Fruit fly (Drosophila melanogaster) whole organism, embryonic: ENCODE results near the gene nudE.

Source experiments
- ATbp ChIP-seq: fragments of 200-800 bp; sonication (Bioruptor generic); optimal IDR thresholded peaks from 2 replicates; lab custom pipeline; 2017; ENCODE audit warnings: missing biosample characterization, mild to moderate bottlenecking, missing genetic modification characterization, missing genetic modification reagents
- B-H2 ChIP-seq: fragments of 200-800 bp; sonication (Bioruptor generic); optimal IDR thresholded peaks from 2 replicates; lab custom pipeline; 2018; ENCODE audit warnings: missing biosample characterization, mild to moderate bottlenecking, missing genetic modification characterization
- BEAF-32 ChIP-seq: fragments of 200-800 bp; sonication (Bioruptor generic); optimal IDR thresholded peaks from 3 replicates; lab custom pipeline; 2017; ENCODE audit warnings: missing biosample characterization, missing genetic modification characterization, mild to moderate bottlenecking, moderate library complexity, missing genetic modification reagents
- C15 ChIP-seq: fragments of 200-800 bp; sonication (Bioruptor generic); IDR thresholded peaks from 3 replicates; pipeline ENCODE4 v1.3.6; 2022; ENCODE audit warnings: missing biosample characterization, missing genetic modification characterization
- CG10267 ChIP-seq: fragments of 200-800 bp; sonication (Bioruptor generic); optimal IDR thresholded peaks from 2 replicates; lab custom pipeline; 2018; ENCODE audit warnings: missing biosample characterization, mild to moderate bottlenecking, missing genetic modification characterization, moderate library complexity
- CG11247 ChIP-seq: fragments of 200-800 bp; sonication (Bioruptor generic); IDR thresholded peaks from 2 replicates; pipeline ENCODE4 v1.3.6; 2022; ENCODE audit warnings: missing biosample characterization, missing genetic modification characterization
- CG12155 ChIP-seq: fragments of 200-800 bp; sonication (Bioruptor generic); optimal IDR thresholded peaks from 3 replicates; lab custom pipeline; 2016; ENCODE audit warnings: missing biosample characterization, missing genetic modification characterization
- CG15514 ChIP-seq: fragments of 200-800 bp; sonication (Bioruptor generic); optimal IDR thresholded peaks from 3 replicates; lab custom pipeline; 2017; ENCODE audit warnings: missing biosample characterization, missing genetic modification characterization, mild to moderate bottlenecking, moderate library complexity, missing genetic modification reagents
- CG1647 ChIP-seq: fragments of 200-800 bp; sonication (Bioruptor generic); optimal IDR thresholded peaks from 3 replicates; lab custom pipeline; 2016; ENCODE audit warnings: missing biosample characterization, missing genetic modification characterization
- CG16863 ChIP-seq: fragments of 200-800 bp; sonication (Bioruptor generic); optimal IDR thresholded peaks from 3 replicates; lab custom pipeline; 2016; ENCODE audit warnings: missing biosample characterization, missing genetic modification characterization
- CG17186 ChIP-seq: fragments of 200-800 bp; sonication (Bioruptor generic); optimal IDR thresholded peaks from 3 replicates; lab custom pipeline; 2017; ENCODE audit warnings: missing biosample characterization, missing genetic modification reagents, missing genetic modification characterization
- CG17829 ChIP-seq: fragments of 200-800 bp; optimal IDR thresholded peaks from 2 replicates; lab custom pipeline; 2019; ENCODE audit warnings: missing biosample characterization, mild to moderate bottlenecking, missing genetic modification characterization, moderate library complexity
- CG4424 ChIP-seq: fragments of 200-800 bp; sonication (Bioruptor generic); optimal IDR thresholded peaks from 3 replicates; lab custom pipeline; 2016; ENCODE audit warnings: missing biosample characterization, missing genetic modification characterization
- CG8290 ChIP-seq, 3 experiments: fragments of 200-800 bp; sonication (Bioruptor generic); optimal IDR thresholded peaks; 2 replicates each; lab custom pipeline; 2016 to 2019; ENCODE audit warnings: missing biosample characterization in 3 of 3, missing genetic modification characterization in 3 of 3, mild to moderate bottlenecking in 2 of 3, moderate library complexity in 1 of 3
- CG8924 ChIP-seq: fragments of 200-800 bp; optimal IDR thresholded peaks from 3 replicates; lab custom pipeline; 2019; ENCODE audit warnings: missing biosample characterization, mild to moderate bottlenecking, missing genetic modification characterization, moderate library complexity
- CG9797 ChIP-seq: fragments of 200-800 bp; sonication (Bioruptor generic); optimal IDR thresholded peaks from 3 replicates; lab custom pipeline; 2018; ENCODE audit warnings: missing biosample characterization, mild to moderate bottlenecking, missing genetic modification characterization
- GATAe ChIP-seq: fragments of 200-800 bp; sonication (Bioruptor generic); conservative IDR thresholded peaks from 2 replicates; pipeline ENCODE4 v1.3.6; 2022; ENCODE audit warnings: missing biosample characterization, missing genetic modification characterization
- HLH4C ChIP-seq: fragments of 200-800 bp; sonication (Bioruptor generic); IDR thresholded peaks from 3 replicates; pipeline ENCODE4 v1.3.6; 2022; ENCODE audit warnings: missing biosample characterization, missing genetic modification characterization; ENCODE audit not compliant: partially characterized antibody
- Hr3 ChIP-seq: fragments of 200-800 bp; sonication (Bioruptor generic); optimal IDR thresholded peaks from 3 replicates; lab custom pipeline; 2016; ENCODE audit warnings: missing biosample characterization, missing genetic modification characterization
- Max ChIP-seq: fragments of 200-800 bp; sonication (Bioruptor generic); optimal IDR thresholded peaks from 2 replicates; lab custom pipeline; 2016; ENCODE audit warnings: missing biosample characterization, mild to moderate bottlenecking, missing genetic modification characterization
- Pdp1 ChIP-seq, 2 experiments: fragments of 200-800 bp; sonication (Bioruptor generic); optimal IDR thresholded peaks; 3 replicates each; lab custom pipeline; 2016; ENCODE audit warnings: missing biosample characterization in 2 of 2, missing genetic modification characterization in 2 of 2, mild to moderate bottlenecking in 1 of 2, moderate library complexity in 1 of 2
- Sry-δ ChIP-seq: fragments of 200-800 bp; sonication (Bioruptor generic); optimal IDR thresholded peaks from 2 replicates; lab custom pipeline; 2016; ENCODE audit warnings: missing biosample characterization, missing genetic modification characterization
- Tbp ChIP-seq: fragments of >200 bp; optimal IDR thresholded peaks from 2 replicates; lab custom pipeline; 2018; ENCODE audit warnings: missing biosample characterization, missing genetic modification characterization
- YL-1 ChIP-seq: fragments of 200-800 bp; sonication (Bioruptor generic); optimal IDR thresholded peaks from 3 replicates; lab custom pipeline; 2017; ENCODE audit warnings: missing biosample characterization, mild to moderate bottlenecking, missing genetic modification characterization
- bbx ChIP-seq: fragments of 200-800 bp; sonication (Bioruptor generic); IDR thresholded peaks from 2 replicates; pipeline ENCODE4 v1.3.6; 2022; ENCODE audit warnings: missing biosample characterization, missing genetic modification characterization; ENCODE audit not compliant: partially characterized antibody
- bigmax ChIP-seq: fragments of 200-800 bp; sonication (Bioruptor generic); optimal IDR thresholded peaks from 2 replicates; lab custom pipeline; 2018; ENCODE audit warnings: missing biosample characterization, mild to moderate bottlenecking, missing genetic modification characterization
- da ChIP-seq: fragments of 200-800 bp; sonication (Bioruptor generic); optimal IDR thresholded peaks from 2 replicates; lab custom pipeline; 2016; ENCODE audit warnings: missing biosample characterization, missing genetic modification characterization
- dpn ChIP-seq, 2 experiments: fragments of 200-800 bp; sonication (Bioruptor generic); optimal IDR thresholded peaks; 3 replicates each; lab custom pipeline; 2016; ENCODE audit warnings: missing biosample characterization in 2 of 2, missing genetic modification characterization in 2 of 2
- exex ChIP-seq: fragments of 200-800 bp; sonication (Bioruptor generic); optimal IDR thresholded peaks from 4 replicates; lab custom pipeline; 2018; ENCODE audit warnings: missing biosample characterization, mild to moderate bottlenecking, missing genetic modification characterization, moderate library complexity
- fd96Cb ChIP-seq: fragments of 200-800 bp; sonication (Bioruptor generic); optimal IDR thresholded peaks from 2 replicates; lab custom pipeline; 2018; ENCODE audit warnings: missing biosample characterization, mild to moderate bottlenecking, missing genetic modification characterization, moderate library complexity
- fru ChIP-seq: fragments of >200 bp; optimal IDR thresholded peaks from 2 replicates; lab custom pipeline; 2017
- hth ChIP-seq: fragments of >200 bp; optimal IDR thresholded peaks from 2 replicates; lab custom pipeline; 2017; ENCODE audit warnings: inconsistent platforms
- inv ChIP-seq: fragments of 200-800 bp; sonication (Bioruptor generic); IDR thresholded peaks from 2 replicates; pipeline ENCODE4 v1.3.6; 2022; ENCODE audit warnings: missing biosample characterization, missing genetic modification characterization; ENCODE audit not compliant: partially characterized antibody
- kay ChIP-seq: fragments of 200-800 bp; sonication (Bioruptor generic); optimal IDR thresholded peaks from 2 replicates; lab custom pipeline; 2016; ENCODE audit warnings: missing biosample characterization, missing genetic modification characterization
- lilli ChIP-seq: fragments of 200-800 bp; sonication (Bioruptor generic); optimal IDR thresholded peaks from 3 replicates; lab custom pipeline; 2016; ENCODE audit warnings: missing biosample characterization, missing genetic modification characterization
- mam ChIP-seq: fragments of 200-800 bp; sonication (Bioruptor generic); optimal IDR thresholded peaks from 3 replicates; lab custom pipeline; 2016; ENCODE audit warnings: missing biosample characterization, missing genetic modification characterization
- nerfin-2 ChIP-seq: fragments of 200-800 bp; sonication (Bioruptor generic); IDR thresholded peaks from 2 replicates; pipeline ENCODE4 v1.3.6; 2022; ENCODE audit warnings: missing biosample characterization, missing genetic modification characterization; ENCODE audit not compliant: partially characterized antibody
- nmo ChIP-seq: fragments of 200-800 bp; sonication (Bioruptor generic); optimal IDR thresholded peaks from 2 replicates; lab custom pipeline; 2018; ENCODE audit warnings: missing biosample characterization, mild to moderate bottlenecking, missing genetic modification characterization, moderate library complexity
- pan ChIP-seq, 4 experiments: fragments of >200 bp in 3 of 4; fragments of 200-800 bp in 1 of 4; sonication (Bioruptor generic) in 1 of 4; optimal IDR thresholded peaks in 3 of 4; IDR thresholded peaks in 1 of 4; 2 replicates each; pipeline versions ENCODE4 v1.3.6 to Lab custom; 2017 to 2022; ENCODE audit warnings: missing biosample characterization in 2 of 4, missing genetic modification characterization in 2 of 4, mixed read lengths in 1 of 4
- pita ChIP-seq: fragments of 200-800 bp; sonication (Bioruptor generic); optimal IDR thresholded peaks from 2 replicates; lab custom pipeline; 2017; ENCODE audit warnings: missing biosample characterization, mild to moderate bottlenecking, missing genetic modification characterization
- sens ChIP-seq: fragments of 200-800 bp; sonication (Bioruptor generic); peaks from one replicate; lab custom pipeline; 2016; ENCODE audit warnings: missing biosample characterization, missing genetic modification characterization
- sna ChIP-seq: fragments of 200-800 bp; sonication (Bioruptor generic); IDR thresholded peaks from 2 replicates; pipeline ENCODE4 v1.3.6; 2022; ENCODE audit warnings: missing biosample characterization, missing genetic modification characterization; ENCODE audit not compliant: partially characterized antibody
- sqz ChIP-seq: fragments of 200-800 bp; sonication (Bioruptor generic); optimal IDR thresholded peaks from 3 replicates; lab custom pipeline; 2018; ENCODE audit warnings: missing biosample characterization, mild to moderate bottlenecking, missing genetic modification characterization
- ssp ChIP-seq: fragments of 200-800 bp; sonication (Bioruptor generic); IDR thresholded peaks from 2 replicates; pipeline ENCODE4 v1.3.6; 2022; ENCODE audit warnings: missing biosample characterization, missing genetic modification characterization
- tll ChIP-seq, 2 experiments: fragments of 200-800 bp in 1 of 2; fragments of >200 bp in 1 of 2; sonication (Bioruptor generic) in 1 of 2; optimal IDR thresholded peaks; 2 replicates each; lab custom pipeline; 2017 to 2019; ENCODE audit warnings: missing biosample characterization in 2 of 2, missing genetic modification characterization in 2 of 2, mild to moderate bottlenecking in 1 of 2, moderate library complexity in 1 of 2
- unpg ChIP-seq: fragments of 200-800 bp; sonication (Bioruptor generic); optimal IDR thresholded peaks from 3 replicates; lab custom pipeline; 2018; ENCODE audit warnings: missing biosample characterization, mild to moderate bottlenecking, missing genetic modification characterization, moderate library complexity
- yki ChIP-seq: fragments of >200 bp; optimal IDR thresholded peaks from 3 replicates; lab custom pipeline; 2018

Gene nudE

dm6 chr3L:9864275-9865052 is 34.6 kb upstream of the nudE start, which contains the start of the genes iPLA2-VIA and Ciz1 (continued):
- peak; percentile 52 for TF ChIP-seq CG17829 (tag; lab: Kevin White, UChicago)
- TF ChIP-seq dpn (GFP tag; optimal IDR thresholded peaks at IDR 0.05; lab: Kevin White, UChicago): peak; percentile 6 to 27
- TF ChIP-seq fru (lab: Kevin White, UChicago): no peak
- TF ChIP-seq nerfin-2: peak; percentile 65; the same call in 1 of the 2 replicates
- peak in 1 of 2 experiments; percentile 39 for TF ChIP-seq Pdp1 (GFP tag; optimal IDR thresholded peaks at IDR 0.05; lab: Kevin White, UChicago)
- TF ChIP-seq CG16863 (GFP tag; lab: Kevin White, UChicago): no peak
- TF ChIP-seq Hr3: peak; percentile 14
- TF ChIP-seq pan (optimal IDR thresholded peaks at IDR 0.05; lab: Kevin White, UChicago): no peak
- no peak for TF ChIP-seq pan (GFP tag; optimal IDR thresholded peaks at IDR 0.05 in 1 of 2, IDR thresholded peaks at IDR 0.05 in 1 of 2)
- peak; percentile 72 for TF ChIP-seq inv (GFP tag; lab: Robert Waterston, UW)
- peak; percentile 62 for TF ChIP-seq CG15514 (GFP tag; lab: Kevin White, UChicago)
- TF ChIP-seq YL-1 (GFP tag; lab: Kevin White, UChicago): peak; percentile 37
- peak; percentile 92 for TF ChIP-seq BEAF-32
- no peak for TF ChIP-seq yki (lab: Kevin White, UChicago)
- TF ChIP-seq C15 (GFP tag; lab: Robert Waterston, UW): no peak
- TF ChIP-seq mam (GFP tag; lab: Kevin White, UChicago): peak; percentile 39
- peak; percentile 56 for TF ChIP-seq pita (GFP tag; lab: Kevin White, UChicago)
- no peak for TF ChIP-seq hth (lab: Kevin White, UChicago)
- no peak for TF ChIP-seq ATbp (GFP tag; lab: Kevin White, UChicago)
- TF ChIP-seq unpg (GFP tag; lab: Kevin White, UChicago): no peak
- TF ChIP-seq Sry-δ (GFP tag; lab: Kevin White, UChicago): peak; percentile 96
- peak; percentile 82 for TF ChIP-seq CG9797 (GFP tag; lab: Kevin White, UChicago)
- no peak for TF ChIP-seq CG11247
- TF ChIP-seq Max (GFP tag; lab: Kevin White, UChicago): peak; percentile 42
- TF ChIP-seq B-H2 (GFP tag; lab: Kevin White, UChicago): no peak
- TF ChIP-seq bbx (GFP tag; lab: Robert Waterston, UW): peak; percentile 70; the same call in 1 of the 2 replicates
- peak; percentile 16 for TF ChIP-seq CG1647 (GFP tag; lab: Kevin White, UChicago)
- no peak for TF ChIP-seq da
- peak; percentile 68 for TF ChIP-seq HLH4C (GFP tag; lab: Robert Waterston, UW)
- peak; percentile 23 to 34 for TF ChIP-seq tll (GFP tag; optimal IDR thresholded peaks at IDR 0.05; lab: Kevin White, UChicago)
- TF ChIP-seq fd96Cb (tag; lab: Kevin White, UChicago): no peak
- TF ChIP-seq CG12155: no peak
- TF ChIP-seq CG8924: peak; percentile 50
- peak; percentile 54 for TF ChIP-seq CG8290 (GFP tag; optimal IDR thresholded peaks at IDR 0.05; lab: Kevin White, UChicago)
- TF ChIP-seq CG8290 (tag; optimal IDR thresholded peaks at IDR 0.05; lab: Kevin White, UChicago): no peak
- no peak for TF ChIP-seq kay (GFP tag; lab: Kevin White, UChicago)
- TF ChIP-seq Tbp (GFP tag; lab: Kevin White, UChicago): no peak
- peak; percentile 28 for TF ChIP-seq CG17186
- TF ChIP-seq bigmax (GFP tag; lab: Kevin White, UChicago): no peak
- TF ChIP-seq GATAe (GFP tag; lab: Robert Waterston, UW): no peak
- peak; percentile 7 for TF ChIP-seq lilli (GFP tag; lab: Kevin White, UChicago)
- TF ChIP-seq sqz (GFP tag; lab: Kevin White, UChicago): peak; percentile 84
- peak; percentile 77 for TF ChIP-seq sens (GFP tag; lab: Kevin White, UChicago)
- TF ChIP-seq exex (tag; lab: Kevin White, UChicago): peak; percentile 24
- peak; percentile 65; the same call in 1 of the 2 replicates for TF ChIP-seq sna (GFP tag; lab: Robert Waterston, UW)
- peak; percentile 82 for TF ChIP-seq CG10267 (tag; lab: Kevin White, UChicago)
- 0 out of 2 replicates have a peak, but pooled peaks have one; percentile 11 for TF ChIP-seq ssp (GFP tag; lab: Robert Waterston, UW)
- TF ChIP-seq nmo (GFP tag; lab: Kevin White, UChicago): peak; percentile 82
- TF ChIP-seq CG4424: peak; percentile 32
